Worm (Caenorhabditis elegans): ENCODE data around the gene R12H7.4.

DNA sequence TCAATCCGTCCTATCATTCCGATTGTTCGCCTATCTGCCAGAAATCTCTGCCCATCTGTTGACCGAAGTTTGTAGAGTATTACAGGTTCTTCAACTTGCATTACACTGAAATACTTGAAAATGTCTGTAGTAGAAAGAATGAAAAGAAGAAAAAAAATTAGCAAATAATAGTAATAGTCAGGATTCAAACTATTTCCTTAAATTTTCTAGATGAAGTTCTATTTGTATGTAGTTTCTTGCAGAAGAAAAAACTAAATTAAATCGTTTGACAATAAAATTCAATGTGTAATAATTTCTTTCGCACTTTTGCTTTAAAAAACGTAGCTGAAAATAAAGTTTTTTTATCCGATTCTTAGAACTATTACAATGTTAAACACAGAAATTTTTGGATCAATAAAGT is 7.7 kb downstream of the R12H7.4 start, which contains the start of gene skr-19:
- TF ChIP-seq nhr-90 (tag; optimal IDR thresholded peaks at IDR 0.05) (no peak), ztf-6 (GFP tag; IDR thresholded peaks at IDR 0.05) (no peak), efl-1 (GFP tag; optimal IDR thresholded peaks at IDR 0.05) (no peak), ztf-3 (GFP tag; optimal IDR thresholded peaks at IDR 0.05) (no peak), let-526 (GFP tag; IDR thresholded peaks at IDR 0.05) (no peak), somi-1 (GFP tag; optimal IDR thresholded peaks at IDR 0.05) (no peak), atf-7 (tag; optimal IDR thresholded peaks at IDR 0.05) (no peak), lin-40 (tag; optimal IDR thresholded peaks at IDR 0.05) (no peak), sea-2 (GFP tag; IDR thresholded peaks at IDR 0.05) (no peak), unc-62 (GFP tag; optimal IDR thresholded peaks at IDR 0.05) (no peak), attf-3 (GFP tag; conservative IDR thresholded peaks at IDR 0.05) (no peak), unc-130 (GFP tag; optimal IDR thresholded peaks at IDR 0.05) (no peak)

Data from whole organism, young adult.